Worm (Caenorhabditis elegans) whole organism, early embryonic: ENCODE measurements around the gene D2023.4.

ENCODE experiments used
- B0310.2 ChIP-seq: sonication (generic microtip); optimal IDR thresholded peaks from 2 replicates; lab custom pipeline; 2016; ENCODE audit warnings: mild to moderate bottlenecking, missing genetic modification characterization, missing compliant biosample characterization
- F13C5.2 ChIP-seq: sonication (generic microtip); optimal IDR thresholded peaks from 2 replicates; lab custom pipeline; 2017; ENCODE audit warnings: mild to moderate bottlenecking, missing genetic modification characterization, inconsistent platforms, missing compliant biosample characterization
- aly-1 ChIP-seq: sonication (generic microtip); optimal IDR thresholded peaks from 2 replicates; lab custom pipeline; 2016; ENCODE audit warnings: missing genetic modification characterization, missing compliant biosample characterization
- ama-1 ChIP-seq: fragments of 150-350 bp; optimal IDR thresholded peaks from 2 replicates; lab custom pipeline; 2014
- ceh-13 ChIP-seq: fragments of 200-800 bp; sonication (Bioruptor generic); optimal IDR thresholded peaks from 2 replicates; lab custom pipeline; 2018; ENCODE audit warnings: mild to moderate bottlenecking, missing genetic modification characterization, missing compliant biosample characterization
- ceh-36 ChIP-seq: sonication (generic microtip); optimal IDR thresholded peaks from 2 replicates; lab custom pipeline; 2016; ENCODE audit warnings: missing genetic modification characterization, inconsistent platforms, missing compliant biosample characterization
- ets-7 ChIP-seq: sonication (generic microtip); optimal IDR thresholded peaks from 2 replicates; lab custom pipeline; 2016; ENCODE audit warnings: missing genotype, missing genetic modification characterization, missing compliant biosample characterization
- flt-1 ChIP-seq: fragments of 200-800 bp; sonication (Bioruptor generic); IDR thresholded peaks from 2 replicates; pipeline ENCODE4 v1.3.6; 2022; ENCODE audit warnings: missing genetic modification characterization, missing compliant biosample characterization
- hmbx-1 ChIP-seq: sonication (generic microtip); optimal IDR thresholded peaks from 2 replicates; lab custom pipeline; 2016; ENCODE audit warnings: mild to moderate bottlenecking, missing genetic modification characterization, missing compliant biosample characterization
- hmg-4 ChIP-seq: fragments of 200-800 bp; sonication (Bioruptor generic); optimal IDR thresholded peaks from 2 replicates; lab custom pipeline; 2018; ENCODE audit warnings: mild to moderate bottlenecking, missing genetic modification characterization, missing compliant biosample characterization
- hnd-1 ChIP-seq: sonication (generic microtip); optimal IDR thresholded peaks from 2 replicates; lab custom pipeline; 2016; ENCODE audit warnings: missing genetic modification characterization, missing compliant biosample characterization
- pes-1 ChIP-seq: fragments of 200-800 bp; sonication (Bioruptor generic); IDR thresholded peaks from 2 replicates; pipeline ENCODE4 v1.3.6; 2022; ENCODE audit warnings: missing genetic modification reagents, missing genetic modification characterization, missing compliant biosample characterization
- scrt-1 ChIP-seq: fragments of 200-800 bp; sonication (Bioruptor generic); IDR thresholded peaks from 2 replicates; pipeline ENCODE4 v1.3.6; 2022; ENCODE audit warnings: missing genetic modification characterization, missing compliant biosample characterization
- sea-1 ChIP-seq: fragments of 200-800 bp; sonication (Bioruptor generic); conservative IDR thresholded peaks from 2 replicates; pipeline ENCODE4 v1.3.6; 2022; ENCODE audit warnings: missing genetic modification characterization, missing compliant biosample characterization
- tbx-11 ChIP-seq: fragments of 200-800 bp; sonication (Bioruptor generic); IDR thresholded peaks from 2 replicates; pipeline ENCODE4 v1.3.6; 2022; ENCODE audit warnings: missing genetic modification characterization, missing compliant biosample characterization
- tbx-37 ChIP-seq: fragments of 200-800 bp; sonication (Bioruptor generic); conservative IDR thresholded peaks from 2 replicates; pipeline ENCODE4 v1.3.6; 2022; ENCODE audit warnings: missing genetic modification reagents, missing genetic modification characterization, missing compliant biosample characterization
- tra-4 ChIP-seq: sonication (generic microtip); optimal IDR thresholded peaks from 2 replicates; lab custom pipeline; 2017; ENCODE audit warnings: missing genetic modification characterization, missing compliant biosample characterization

Gene D2023.4

DNA sequence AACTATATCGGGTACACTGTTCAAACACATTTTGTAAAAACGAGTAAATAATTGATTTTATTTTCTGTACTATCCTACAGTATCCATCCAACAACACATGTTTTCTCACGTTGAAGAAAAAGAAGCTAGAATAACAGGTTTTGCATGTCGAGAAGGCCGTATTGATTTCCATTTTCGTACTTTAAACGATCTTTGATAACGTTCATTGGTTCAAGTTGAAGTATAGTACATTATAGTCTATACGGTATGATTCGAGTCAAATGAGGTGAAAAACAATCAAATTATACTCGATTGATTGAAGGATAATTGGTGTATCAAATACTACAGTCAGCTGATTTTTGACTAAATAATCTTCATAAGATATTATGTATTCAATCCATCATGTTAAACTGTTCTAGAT, 25.1 kb downstream of the D2023.4 start:
- no peak for TF ChIP-seq tbx-37
- no peak for TF ChIP-seq hnd-1

DNA sequence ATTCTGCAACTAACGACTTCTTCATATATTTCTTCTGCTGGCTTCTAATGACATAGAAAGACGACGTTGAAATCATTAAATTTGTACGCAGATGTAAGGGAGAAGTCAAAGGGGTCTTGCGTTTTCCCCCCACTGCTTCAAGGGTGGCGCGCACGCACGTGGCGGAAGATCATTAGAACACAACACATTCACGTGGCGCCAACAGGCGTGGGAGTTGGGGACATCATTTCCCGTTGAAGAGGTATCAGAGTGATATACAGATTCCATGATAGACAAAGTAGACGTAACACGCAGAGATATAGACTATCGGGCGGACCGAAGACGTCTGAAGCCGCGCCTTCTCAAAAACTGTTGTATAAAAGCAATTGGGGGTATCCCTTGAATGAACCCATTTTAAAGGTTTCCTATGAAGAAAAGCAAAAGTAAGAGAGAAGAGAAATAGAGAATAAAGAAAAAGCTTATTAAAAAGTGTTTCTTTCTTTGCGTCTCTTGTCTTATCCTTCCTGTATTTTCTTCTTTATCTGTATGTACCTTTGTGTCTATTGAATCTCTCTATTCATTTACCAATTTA, 26.2 kb downstream of the D2023.4 start:
- TF ChIP-seq sea-1 (GFP tag; lab: Robert Waterston, UW) = no peak
- TF ChIP-seq F13C5.2 (tag; lab: Kevin White, UChicago) = no peak
- no peak for TF ChIP-seq ets-7 (tag; lab: Kevin White, UChicago)
- TF ChIP-seq flt-1 (GFP tag; lab: Robert Waterston, UW) = no peak

- TF ChIP-seq aly-1 (no peak), ama-1 (lab: Kevin White, UChicago) (no peak), hnd-1 (no peak), hmg-4 (GFP tag; lab: Kevin White, UChicago) (no peak), ets-7 (tag; lab: Kevin White, UChicago) (no peak), F13C5.2 (tag; lab: Kevin White, UChicago) (no peak), hmbx-1 (tag; lab: Kevin White, UChicago) (no peak)
These were observed 27.2 kb downstream of the D2023.4 start for ce11 chrV:11798320-11798719.

- TF ChIP-seq sea-1 (GFP tag; lab: Robert Waterston, UW) = no peak
- no peak for TF ChIP-seq hmg-4 (GFP tag; lab: Kevin White, UChicago)
These were observed 28.2 kb downstream of the D2023.4 start for ce11 chrV:11797272-11797855.

ce11 chrV:11796343-11796742, 29.2 kb downstream of the D2023.4 start:
- TF ChIP-seq hmg-4 (GFP tag; lab: Kevin White, UChicago) (no peak), ceh-13 (GFP tag; lab: Kevin White, UChicago) (no peak), F13C5.2 (tag; lab: Kevin White, UChicago) (no peak), scrt-1 (GFP tag; lab: Robert Waterston, UW) (no peak)

DNA sequence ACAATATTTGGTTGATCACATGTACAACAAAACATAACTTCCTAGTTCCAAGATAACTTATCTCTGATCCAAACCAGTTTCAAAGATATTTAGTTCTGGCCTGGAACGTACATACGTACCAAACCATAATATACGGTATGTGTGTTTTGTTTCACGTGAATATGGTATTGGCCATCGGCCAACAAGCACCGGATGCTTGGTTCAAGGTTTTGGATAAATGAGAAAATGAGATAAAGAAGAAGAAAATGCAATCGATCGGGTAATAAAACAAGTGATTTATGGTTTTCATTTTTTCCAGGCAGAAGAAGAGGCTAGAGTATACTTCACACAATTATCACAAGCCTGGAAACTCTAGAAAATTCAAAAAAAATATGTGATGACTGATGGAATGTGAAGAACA, 30.2 kb downstream of the D2023.4 start:
- TF ChIP-seq tra-4 = no peak
- no peak for TF ChIP-seq aly-1
- TF ChIP-seq hmbx-1 (tag; lab: Kevin White, UChicago) = no peak
- TF ChIP-seq B0310.2 (tag; lab: Kevin White, UChicago) = no peak
- TF ChIP-seq scrt-1 (GFP tag; lab: Robert Waterston, UW) = no peak
- TF ChIP-seq F13C5.2 (tag; lab: Kevin White, UChicago) = no peak
- TF ChIP-seq hnd-1 = no peak
- no peak for TF ChIP-seq ama-1 (lab: Kevin White, UChicago)
- no peak for TF ChIP-seq hmg-4 (GFP tag; lab: Kevin White, UChicago)
- no peak for TF ChIP-seq tbx-11 (GFP tag; lab: Robert Waterston, UW)

DNA sequence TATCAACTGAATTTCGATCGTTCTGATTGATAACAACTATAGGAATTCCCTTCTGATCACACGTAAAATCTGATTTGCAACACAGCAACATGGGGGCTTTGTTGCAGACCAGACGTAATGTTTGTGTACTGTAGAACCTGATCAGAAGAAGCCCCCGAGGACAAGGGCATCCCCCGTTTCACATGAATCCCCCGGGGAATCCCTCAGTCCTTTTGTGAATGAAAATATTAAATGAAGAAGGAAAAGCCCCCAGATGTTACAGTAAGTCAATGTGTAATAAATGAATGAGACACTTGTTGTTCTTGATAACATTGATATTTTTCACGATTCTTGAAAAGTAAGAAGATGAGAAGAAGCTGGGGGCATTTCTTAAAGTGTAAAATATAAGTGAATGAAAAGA, 31.4 kb downstream of the D2023.4 start:
- TF ChIP-seq tra-4 (no peak), pes-1 (GFP tag; lab: Robert Waterston, UW) (no peak), tbx-37 (no peak), aly-1 (no peak), hmbx-1 (tag; lab: Kevin White, UChicago) (no peak), ets-7 (tag; lab: Kevin White, UChicago) (no peak), F13C5.2 (tag; lab: Kevin White, UChicago) (no peak), ceh-13 (GFP tag; lab: Kevin White, UChicago) (no peak), hnd-1 (no peak), ama-1 (lab: Kevin White, UChicago) (no peak), tbx-11 (GFP tag; lab: Robert Waterston, UW) (no peak), B0310.2 (tag; lab: Kevin White, UChicago) (no peak), hmg-4 (GFP tag; lab: Kevin White, UChicago) (no peak), ceh-36 (no peak)

DNA sequence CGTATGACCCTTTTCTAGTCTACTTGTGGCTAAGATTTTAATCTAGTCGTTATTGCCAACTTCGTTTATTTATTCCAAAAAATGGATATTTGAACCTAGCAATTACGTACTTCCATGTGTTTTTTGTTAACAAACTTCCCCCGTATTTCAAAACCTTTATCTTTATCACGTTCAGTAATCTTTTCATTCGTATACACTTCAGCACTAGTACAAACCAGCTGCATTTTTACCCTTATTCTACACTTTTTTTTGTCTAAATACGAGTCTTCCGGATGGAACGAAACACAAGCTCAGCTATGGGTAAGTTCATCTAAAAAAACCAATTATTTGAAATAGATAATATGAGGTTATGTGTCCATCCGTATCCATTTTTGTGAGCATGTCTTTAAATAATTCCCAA, 36.1 kb downstream of the D2023.4 start, which contains the start of gene D2023.1:
D2023.1 (plus strand) TSS at position 77 of the 400 bp plus-strand sequence.
- TF ChIP-seq tra-4 = no peak
- no peak for TF ChIP-seq ceh-13 (GFP tag; lab: Kevin White, UChicago)
- TF ChIP-seq hmbx-1 (tag; lab: Kevin White, UChicago) = no peak
- TF ChIP-seq scrt-1 (GFP tag; lab: Robert Waterston, UW) = no peak
- TF ChIP-seq hnd-1 = no peak
- no peak for TF ChIP-seq sea-1 (GFP tag; lab: Robert Waterston, UW)
- TF ChIP-seq tbx-11 (GFP tag; lab: Robert Waterston, UW) = no peak
- no peak for TF ChIP-seq flt-1 (GFP tag; lab: Robert Waterston, UW)
- no peak for TF ChIP-seq pes-1 (GFP tag; lab: Robert Waterston, UW)

- no peak for TF ChIP-seq tra-4
- no peak for TF ChIP-seq flt-1 (GFP tag; lab: Robert Waterston, UW)
- TF ChIP-seq aly-1 = no peak
- TF ChIP-seq pes-1 (GFP tag; lab: Robert Waterston, UW) = no peak
- no peak for TF ChIP-seq tbx-37
- no peak for TF ChIP-seq ets-7 (tag; lab: Kevin White, UChicago)
- no peak for TF ChIP-seq tbx-11 (GFP tag; lab: Robert Waterston, UW)
- TF ChIP-seq hmbx-1 (tag; lab: Kevin White, UChicago) = no peak
- TF ChIP-seq ceh-13 (GFP tag; lab: Kevin White, UChicago) = no peak
- no peak for TF ChIP-seq ceh-36
- TF ChIP-seq sea-1 (GFP tag; lab: Robert Waterston, UW) = no peak
- TF ChIP-seq hmg-4 (GFP tag; lab: Kevin White, UChicago) = no peak
- no peak for TF ChIP-seq scrt-1 (GFP tag; lab: Robert Waterston, UW)
- no peak for TF ChIP-seq B0310.2 (tag; lab: Kevin White, UChicago)
- TF ChIP-seq F13C5.2 (tag; lab: Kevin White, UChicago) = no peak
These were observed 37.8 kb downstream of the D2023.4 start, which contains the start of gene F55A11.8 for ce11 chrV:11787742-11788238. F55A11.8 (plus strand) TSS chrV:11788188.
